Worm (Caenorhabditis elegans) whole organism, L3 larva: ENCODE results near the gene hil-2.

Source experiments
- R02D3.7 ChIP-seq: fragments of 150-350 bp; optimal IDR thresholded peaks from 2 replicates; lab custom pipeline; 2014; ENCODE audit warnings: missing biosample characterization, missing genetic modification characterization
- ZK546.5 ChIP-seq: sonication (generic microtip); optimal IDR thresholded peaks from 2 replicates; lab custom pipeline; 2017; ENCODE audit warnings: missing biosample characterization, missing genetic modification characterization
- aly-2 ChIP-seq: fragments of 150-350 bp; optimal IDR thresholded peaks from 2 replicates; lab custom pipeline; 2014; ENCODE audit warnings: missing biosample characterization, missing genetic modification characterization
- ama-1 ChIP-seq: fragments of 150-350 bp; optimal IDR thresholded peaks from 2 replicates; lab custom pipeline; 2018
- ceh-82 ChIP-seq: fragments of 150-350 bp; optimal IDR thresholded peaks from 2 replicates; lab custom pipeline; 2014; ENCODE audit warnings: missing biosample characterization, missing genetic modification characterization
- ceh-9 ChIP-seq: sonication (generic microtip); optimal IDR thresholded peaks from 2 replicates; lab custom pipeline; 2018; ENCODE audit warnings: missing biosample characterization, missing genetic modification characterization
- daf-12 ChIP-seq: fragments of 150-350 bp; optimal IDR thresholded peaks from 2 replicates; lab custom pipeline; 2014; ENCODE audit warnings: missing biosample characterization, missing genetic modification reagents, missing genetic modification characterization
- egl-5 ChIP-seq: fragments of 150-350 bp; optimal IDR thresholded peaks from 2 replicates; lab custom pipeline; 2017; ENCODE audit warnings: missing biosample characterization, missing genetic modification reagents, missing genetic modification characterization, inconsistent platforms
- elt-2 ChIP-seq: sonication (generic microtip); optimal IDR thresholded peaks from 2 replicates; lab custom pipeline; 2016; ENCODE audit warnings: missing genetic modification reagents, mild to moderate bottlenecking, missing genetic modification characterization, missing compliant biosample characterization
- elt-3 ChIP-seq, 3 experiments: fragments of 150-350 bp in 1 of 3; sonication (generic microtip) in 2 of 3; optimal IDR thresholded peaks; 2 replicates in 2 of 3; 4 replicates in 1 of 3; lab custom pipeline; 2014 to 2017; ENCODE audit warnings: missing biosample characterization in 3 of 3, missing genetic modification characterization in 3 of 3
- eor-1 ChIP-seq, 2 experiments: fragments of 150-350 bp; optimal IDR thresholded peaks; 2 replicates each; lab custom pipeline; 2014 to 2018; ENCODE audit warnings: missing biosample characterization in 2 of 2, missing genetic modification characterization in 2 of 2
- fkh-2 ChIP-seq: fragments of 150-350 bp; optimal IDR thresholded peaks from 2 replicates; lab custom pipeline; 2014; ENCODE audit warnings: missing biosample characterization, missing genetic modification reagents, missing genetic modification characterization
- fos-1 ChIP-seq: fragments of 150-350 bp; optimal IDR thresholded peaks from 2 replicates; lab custom pipeline; 2014; ENCODE audit warnings: missing biosample characterization, missing genetic modification characterization
- hmg-11 ChIP-seq: sonication (generic microtip); optimal IDR thresholded peaks from 2 replicates; lab custom pipeline; 2016; ENCODE audit warnings: missing genetic modification characterization, missing compliant biosample characterization
- jun-1 ChIP-seq: fragments of 150-350 bp; optimal IDR thresholded peaks from 2 replicates; lab custom pipeline; 2014; ENCODE audit warnings: missing biosample characterization, missing genetic modification reagents, missing genetic modification characterization
- lin-15B ChIP-seq: fragments of 150-350 bp; optimal IDR thresholded peaks from 2 replicates; lab custom pipeline; 2014; ENCODE audit warnings: missing biosample characterization, missing genetic modification characterization
- lsy-12 ChIP-seq: sonication (generic microtip); optimal IDR thresholded peaks from 2 replicates; lab custom pipeline; 2016; ENCODE audit warnings: mild to moderate bottlenecking, missing genetic modification characterization, missing compliant biosample characterization
- mdl-1 ChIP-seq: fragments of 150-350 bp; optimal IDR thresholded peaks from 2 replicates; lab custom pipeline; 2014; ENCODE audit warnings: missing biosample characterization, missing genetic modification characterization
- mml-1 ChIP-seq: fragments of 150-350 bp; sonication (generic microtip); optimal IDR thresholded peaks from 3 replicates; lab custom pipeline; 2014; ENCODE audit warnings: missing biosample characterization, missing genetic modification characterization
- nhr-11 ChIP-seq: fragments of 150-350 bp; optimal IDR thresholded peaks from 2 replicates; lab custom pipeline; 2014; ENCODE audit warnings: missing biosample characterization, missing genetic modification characterization
- nhr-12 ChIP-seq: fragments of 150-350 bp; optimal IDR thresholded peaks from 2 replicates; lab custom pipeline; 2014; ENCODE audit warnings: missing biosample characterization, missing genetic modification characterization
- nhr-23 ChIP-seq: fragments of 150-350 bp; optimal IDR thresholded peaks from 2 replicates; lab custom pipeline; 2014; ENCODE audit warnings: missing biosample characterization, missing genetic modification reagents, missing genetic modification characterization
- nhr-237 ChIP-seq: fragments of 150-350 bp; optimal IDR thresholded peaks from 2 replicates; lab custom pipeline; 2014; ENCODE audit warnings: missing biosample characterization, missing genetic modification characterization
- nhr-25 ChIP-seq: sonication (generic microtip); optimal IDR thresholded peaks from 2 replicates; lab custom pipeline; 2017; ENCODE audit warnings: missing biosample characterization, missing genetic modification characterization
- nhr-28 ChIP-seq: fragments of 150-350 bp; optimal IDR thresholded peaks from 2 replicates; lab custom pipeline; 2014; ENCODE audit warnings: missing biosample characterization, missing genetic modification characterization
- nhr-43 ChIP-seq: sonication (generic microtip); optimal IDR thresholded peaks from 2 replicates; lab custom pipeline; 2016; ENCODE audit warnings: mild to moderate bottlenecking, missing genetic modification characterization, missing compliant biosample characterization; ENCODE audit not compliant: poor library complexity, severe bottlenecking
- nhr-67 ChIP-seq: fragments of 150-350 bp; optimal IDR thresholded peaks from 2 replicates; lab custom pipeline; 2014; ENCODE audit warnings: missing biosample characterization, missing genetic modification characterization
- nhr-76 ChIP-seq: fragments of 150-350 bp; sonication (generic microtip); optimal IDR thresholded peaks from 5 replicates; lab custom pipeline; 2014; ENCODE audit warnings: missing biosample characterization, missing genetic modification characterization
- nhr-77 ChIP-seq: fragments of 150-350 bp; optimal IDR thresholded peaks from 2 replicates; lab custom pipeline; 2014; ENCODE audit warnings: missing biosample characterization, missing genetic modification characterization
- pha-4 ChIP-seq: fragments of 150-350 bp; optimal IDR thresholded peaks from 2 replicates; lab custom pipeline; 2014; ENCODE audit warnings: missing biosample characterization, missing genetic modification reagents, missing genetic modification characterization
- pqm-1 ChIP-seq: fragments of 150-350 bp; optimal IDR thresholded peaks from 2 replicates; lab custom pipeline; 2017; ENCODE audit warnings: missing biosample characterization, missing genetic modification characterization, inconsistent platforms
- sea-2 ChIP-seq: fragments of 150-350 bp; sonication (generic microtip); optimal IDR thresholded peaks from 4 replicates; lab custom pipeline; 2014; ENCODE audit warnings: missing biosample characterization, missing genetic modification reagents, missing genetic modification characterization
- skn-1 ChIP-seq: fragments of 150-350 bp; optimal IDR thresholded peaks from 2 replicates; lab custom pipeline; 2014; ENCODE audit warnings: missing biosample characterization, missing genetic modification characterization
- snpc-4 ChIP-seq: fragments of 150-350 bp; optimal IDR thresholded peaks from 2 replicates; lab custom pipeline; 2014; ENCODE audit warnings: missing biosample characterization, missing genetic modification characterization
- unc-39 ChIP-seq: sonication (generic microtip); optimal IDR thresholded peaks from 4 replicates; lab custom pipeline; 2017; ENCODE audit warnings: missing biosample characterization, missing genetic modification characterization
- unc-62 ChIP-seq: fragments of 150-350 bp; sonication (generic microtip); optimal IDR thresholded peaks from 4 replicates; lab custom pipeline; 2014; ENCODE audit warnings: missing biosample characterization, missing genetic modification reagents, missing genetic modification characterization
- zag-1 ChIP-seq: fragments of 150-350 bp; optimal IDR thresholded peaks from 2 replicates; lab custom pipeline; 2014; ENCODE audit warnings: missing biosample characterization, missing genetic modification characterization
- ztf-4 ChIP-seq: fragments of 150-350 bp; optimal IDR thresholded peaks from 2 replicates; lab custom pipeline; 2014; ENCODE audit warnings: missing biosample characterization, missing genetic modification characterization

The hil-2 gene

ce11 chrIV:6275671-6276209, 18.3 kb upstream of the hil-2 start, which contains the start of the genes aat-4 and T13A10.1:
aat-4 (minus strand) TSS chrIV:6275721.
T13A10.1 (plus strand) TSS chrIV:6276081.
- no peak for TF ChIP-seq daf-12 (tag; lab: Kevin White, UChicago)
- peak; percentile 60 for TF ChIP-seq pqm-1
- no peak for TF ChIP-seq lin-15B (tag; lab: Kevin White, UChicago)
- TF ChIP-seq elt-2: peak; percentile 85

ce11 chrIV:6279392-6279791, 14.6 kb upstream of the hil-2 start, which contains the start of gene sams-5:
sams-5 (minus strand) TSS chrIV:6279522.
- no peak for TF ChIP-seq nhr-28 (tag; lab: Kevin White, UChicago)
- TF ChIP-seq pha-4 (tag; lab: Kevin White, UChicago): peak; percentile 72
- TF ChIP-seq egl-5 (tag; lab: Kevin White, UChicago): no peak

ce11 chrIV:6282143-6282542, 11.9 kb upstream of the hil-2 start, which contains the start of gene srv-32:
srv-32 (minus strand) TSS chrIV:6282243.
- no peak for TF ChIP-seq ceh-9 (tag; lab: Kevin White, UChicago)
- TF ChIP-seq lin-15B (tag; lab: Kevin White, UChicago): no peak
- TF ChIP-seq mml-1 (tag; lab: Kevin White, UChicago): no peak
- no peak for TF ChIP-seq nhr-25 (tag; lab: Kevin White, UChicago)
- TF ChIP-seq ama-1 (lab: Kevin White, UChicago): no peak
- TF ChIP-seq unc-62 (GFP tag; lab: Kevin White, UChicago): no peak
- TF ChIP-seq fos-1: no peak
- TF ChIP-seq ceh-82: no peak
- no peak for TF ChIP-seq nhr-237 (tag; lab: Kevin White, UChicago)
- TF ChIP-seq aly-2 (tag; lab: Kevin White, UChicago): no peak

DNA sequence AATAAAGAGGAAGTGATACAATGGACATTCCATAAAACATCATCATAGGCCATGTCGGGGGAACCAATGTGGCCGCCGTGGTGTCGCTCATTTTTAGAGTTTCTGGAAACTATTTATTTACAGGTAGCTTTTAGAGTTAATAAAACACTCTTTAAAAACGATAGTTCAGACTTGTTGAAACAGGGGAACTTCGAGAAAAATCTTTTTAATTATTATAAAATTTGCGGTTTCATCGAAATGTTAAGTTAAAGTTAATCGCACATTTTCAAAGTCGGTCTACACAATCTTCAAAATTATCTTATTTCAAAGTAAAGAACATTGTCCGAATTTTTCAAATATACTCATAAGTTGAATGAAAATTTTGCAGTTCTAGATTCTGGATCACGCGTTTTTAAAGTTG, 9.8 kb upstream of the hil-2 start, which contains the start of gene ops-1:
ops-1 (minus strand) TSS at position 101 of the 400 bp plus-strand sequence.
- TF ChIP-seq elt-3 (tag; optimal IDR thresholded peaks at IDR 0.05; lab: Kevin White, UChicago) (no peak), zag-1 (tag; lab: Kevin White, UChicago) (no peak), ztf-4 (tag; lab: Kevin White, UChicago) (no peak), pqm-1 (no peak), nhr-76 (no peak), elt-2 (no peak), nhr-237 (tag; lab: Kevin White, UChicago) (no peak), fkh-2 (tag; lab: Kevin White, UChicago) (no peak), unc-39 (tag; lab: Kevin White, UChicago) (no peak), snpc-4 (tag; lab: Kevin White, UChicago) (no peak), hmg-11 (tag; lab: Kevin White, UChicago) (no peak), mdl-1 (no peak), nhr-25 (tag; lab: Kevin White, UChicago) (no peak), nhr-12 (tag; lab: Kevin White, UChicago) (no peak), lsy-12 (tag; lab: Kevin White, UChicago) (no peak), skn-1 (tag; lab: Kevin White, UChicago) (no peak), nhr-67 (no peak), nhr-43 (no peak)

ce11 chrIV:6290741-6291140, 3.3 kb upstream of the hil-2 start, which contains the start of gene srv-24:
srv-24 (minus strand) TSS chrIV:6290841.
- no peak for TF ChIP-seq lin-15B (tag; lab: Kevin White, UChicago)
- TF ChIP-seq ZK546.5 (tag; lab: Kevin White, UChicago): no peak
- no peak for TF ChIP-seq jun-1
- no peak for TF ChIP-seq snpc-4 (tag; lab: Kevin White, UChicago)

DNA sequence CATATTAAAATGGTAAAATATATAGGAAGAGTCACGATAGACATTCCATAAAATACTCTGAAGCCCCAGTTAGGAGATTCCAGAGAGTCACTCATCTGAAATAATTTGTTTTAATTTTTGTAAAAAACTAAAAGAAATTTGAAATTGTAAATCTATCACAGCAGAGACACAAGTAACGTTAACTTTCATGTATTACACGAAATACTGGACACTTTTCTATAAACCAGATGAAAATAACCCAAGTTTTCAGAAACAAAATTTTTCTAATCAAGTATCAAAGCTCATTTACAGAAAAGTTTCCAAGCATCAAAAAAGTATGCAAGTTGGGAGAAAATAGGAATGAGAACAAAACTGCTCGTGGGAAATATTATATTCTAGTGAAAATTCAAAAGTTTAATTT, 4.2 kb downstream of the hil-2 start, which contains the start of gene srv-27:
srv-27 (minus strand) TSS at position 101 of the 400 bp plus-strand sequence.
- no peak for TF ChIP-seq ceh-9 (tag; lab: Kevin White, UChicago)
- TF ChIP-seq elt-2: no peak
- TF ChIP-seq mdl-1: no peak
- no peak for TF ChIP-seq nhr-11 (tag; lab: Kevin White, UChicago)
- no peak for TF ChIP-seq fos-1
- TF ChIP-seq R02D3.7 (tag; lab: Kevin White, UChicago): no peak
- TF ChIP-seq hmg-11 (tag; lab: Kevin White, UChicago): no peak
- no peak for TF ChIP-seq zag-1 (tag; lab: Kevin White, UChicago)
- TF ChIP-seq ztf-4 (tag; lab: Kevin White, UChicago): no peak
- no peak for TF ChIP-seq sea-2 (GFP tag; lab: Kevin White, UChicago)
- TF ChIP-seq pqm-1: no peak
- no peak for TF ChIP-seq unc-62 (GFP tag; lab: Kevin White, UChicago)
- TF ChIP-seq ceh-82: no peak
- TF ChIP-seq nhr-43: no peak
- no peak for TF ChIP-seq nhr-77 (tag; lab: Kevin White, UChicago)
- no peak for TF ChIP-seq eor-1 (tag; optimal IDR thresholded peaks at IDR 0.05; lab: Kevin White, UChicago)
- TF ChIP-seq nhr-23: no peak
- TF ChIP-seq nhr-67: no peak
